Worm (Caenorhabditis elegans) whole organism, L3 larva: ENCODE results near the gene K08E5.5.

Experiments used
- fkh-2 ChIP-seq: fragments of 150-350 bp; optimal IDR thresholded peaks from 2 replicates; lab custom pipeline; 2014; ENCODE audit warnings: missing biosample characterization, missing genetic modification reagents, missing genetic modification characterization
- unc-39 ChIP-seq: sonication (generic microtip); optimal IDR thresholded peaks from 4 replicates; lab custom pipeline; 2017; ENCODE audit warnings: missing biosample characterization, missing genetic modification characterization

ce11 chrIII:10186160-10186559 lies 25.9 kb upstream of the K08E5.5 start, which contains the start of gene unc-47:
- no peak for TF ChIP-seq unc-39
- TF ChIP-seq fkh-2 (tag; lab: Kevin White, UChicago) = no peak
